Fruit fly (Drosophila melanogaster) whole organism, embryonic: ENCODE measurements around the gene swa.

Experiments
- BEAF-32 ChIP-seq: fragments of 200-800 bp; sonication (Bioruptor generic); optimal IDR thresholded peaks from 3 replicates; lab custom pipeline; 2017; ENCODE audit warnings: missing biosample characterization, missing genetic modification characterization, mild to moderate bottlenecking, moderate library complexity, missing genetic modification reagents
- Bgb ChIP-seq: fragments of 200-800 bp; sonication (Bioruptor generic); IDR thresholded peaks from 2 replicates; pipeline ENCODE4 v1.3.6; 2022; ENCODE audit warnings: missing biosample characterization, missing genetic modification characterization; ENCODE audit not compliant: partially characterized antibody
- BtbVII ChIP-seq: fragments of 200-800 bp; sonication (Bioruptor generic); optimal IDR thresholded peaks from 3 replicates; lab custom pipeline; 2017; ENCODE audit warnings: missing biosample characterization, mild to moderate bottlenecking, missing genetic modification characterization
- CG11504 ChIP-seq: fragments of 200-800 bp; sonication (Bioruptor generic); optimal IDR thresholded peaks from 3 replicates; lab custom pipeline; 2019; ENCODE audit warnings: missing biosample characterization, mild to moderate bottlenecking, missing genetic modification characterization, moderate library complexity
- CG12219 ChIP-seq: fragments of 200-800 bp; sonication (Bioruptor generic); optimal IDR thresholded peaks from 3 replicates; lab custom pipeline; 2018; ENCODE audit warnings: missing biosample characterization, mild to moderate bottlenecking, missing genetic modification characterization
- CG12391 ChIP-seq: fragments of 200-800 bp; sonication (Bioruptor generic); optimal IDR thresholded peaks from 3 replicates; lab custom pipeline; 2018; ENCODE audit warnings: missing biosample characterization, mild to moderate bottlenecking, missing genetic modification characterization, moderate library complexity
- CG13624 ChIP-seq: fragments of 200-800 bp; sonication (Bioruptor generic); optimal IDR thresholded peaks from 2 replicates; lab custom pipeline; 2016; ENCODE audit warnings: missing biosample characterization, missing genetic modification characterization
- CG15011 ChIP-seq: fragments of 200-800 bp; sonication (Bioruptor generic); optimal IDR thresholded peaks from 3 replicates; lab custom pipeline; 2018; ENCODE audit warnings: missing biosample characterization, mild to moderate bottlenecking, missing genetic modification characterization
- CG1529 ChIP-seq: fragments of 200-800 bp; sonication (Bioruptor generic); optimal IDR thresholded peaks from 3 replicates; lab custom pipeline; 2018; ENCODE audit warnings: missing biosample characterization, missing genetic modification characterization
- CG15514 ChIP-seq: fragments of 200-800 bp; sonication (Bioruptor generic); optimal IDR thresholded peaks from 3 replicates; lab custom pipeline; 2017; ENCODE audit warnings: missing biosample characterization, missing genetic modification characterization, mild to moderate bottlenecking, moderate library complexity, missing genetic modification reagents
- CG15601 ChIP-seq: fragments of 200-800 bp; sonication (Bioruptor generic); optimal IDR thresholded peaks from 3 replicates; lab custom pipeline; 2019; ENCODE audit warnings: missing biosample characterization, mild to moderate bottlenecking, missing genetic modification characterization, moderate library complexity
- CG1603 ChIP-seq: fragments of 200-800 bp; sonication (Bioruptor generic); optimal IDR thresholded peaks from 2 replicates; lab custom pipeline; 2019; ENCODE audit warnings: missing biosample characterization, mild to moderate bottlenecking, missing genetic modification characterization, moderate library complexity
- CG16813 ChIP-seq: fragments of 200-800 bp; sonication (Bioruptor generic); IDR thresholded peaks from 3 replicates; pipeline ENCODE4 v1.3.6; 2022; ENCODE audit warnings: missing biosample characterization, missing genetic modification characterization; ENCODE audit not compliant: partially characterized antibody
- CG17186 ChIP-seq: fragments of 200-800 bp; sonication (Bioruptor generic); optimal IDR thresholded peaks from 3 replicates; lab custom pipeline; 2017; ENCODE audit warnings: missing biosample characterization, missing genetic modification reagents, missing genetic modification characterization
- CG17361 ChIP-seq: fragments of 200-800 bp; sonication (Bioruptor generic); IDR thresholded peaks from 3 replicates; pipeline ENCODE4 v1.3.6; 2022; ENCODE audit warnings: missing biosample characterization, missing genetic modification characterization
- CG18011 ChIP-seq: fragments of 200-800 bp; sonication (Bioruptor generic); optimal IDR thresholded peaks from 2 replicates; lab custom pipeline; 2017; ENCODE audit warnings: missing biosample characterization, missing genetic modification characterization, mild to moderate bottlenecking, moderate library complexity, missing genotype
- CG2199 ChIP-seq: fragments of 200-800 bp; sonication (Bioruptor generic); IDR thresholded peaks from 3 replicates; pipeline ENCODE4 v1.3.6; 2022; ENCODE audit warnings: missing biosample characterization, missing genetic modification characterization
- CG2875 ChIP-seq: fragments of 200-800 bp; sonication (Bioruptor generic); optimal IDR thresholded peaks from 2 replicates; lab custom pipeline; 2017; ENCODE audit warnings: missing biosample characterization, mild to moderate bottlenecking, missing genetic modification characterization, missing genetic modification reagents
- CG32772 ChIP-seq: fragments of 200-800 bp; sonication (Bioruptor generic); IDR thresholded peaks from 2 replicates; pipeline ENCODE4 v1.3.6; 2022; ENCODE audit warnings: missing biosample characterization, missing genetic modification characterization
- CG8359 ChIP-seq: fragments of 200-800 bp; sonication (Bioruptor generic); optimal IDR thresholded peaks from 2 replicates; lab custom pipeline; 2017; ENCODE audit warnings: missing biosample characterization, mild to moderate bottlenecking, missing genetic modification characterization, borderline replicate concordance
- CoRest ChIP-seq: fragments of 200-800 bp; sonication (Bioruptor generic); optimal IDR thresholded peaks from 3 replicates; lab custom pipeline; 2018; ENCODE audit warnings: missing biosample characterization, mild to moderate bottlenecking, missing genetic modification characterization, moderate library complexity
- Deaf1 ChIP-seq: fragments of 200-800 bp; optimal IDR thresholded peaks from 3 replicates; lab custom pipeline; 2019; ENCODE audit warnings: missing biosample characterization, mild to moderate bottlenecking, missing genetic modification characterization, moderate library complexity
- Dll ChIP-seq: fragments of 200-800 bp; sonication (Bioruptor generic); IDR thresholded peaks from 4 replicates; pipeline ENCODE4 v1.3.6; 2022; ENCODE audit warnings: missing biosample characterization, missing genetic modification characterization; ENCODE audit not compliant: partially characterized antibody
- Doc3 ChIP-seq: fragments of 200-800 bp; sonication (Bioruptor generic); IDR thresholded peaks from 3 replicates; pipeline ENCODE4 v1.3.6; 2022; ENCODE audit warnings: missing biosample characterization, missing genetic modification characterization; ENCODE audit not compliant: partially characterized antibody
- E2f2 ChIP-seq: fragments of 200-800 bp; sonication (Bioruptor generic); IDR thresholded peaks from 2 replicates; pipeline ENCODE4 v1.3.6; 2022; ENCODE audit warnings: missing biosample characterization, missing genetic modification characterization
- Eip74EF ChIP-seq, 2 experiments: fragments of 200-800 bp in 1 of 2; fragments of >200 bp in 1 of 2; sonication (Bioruptor generic) in 1 of 2; optimal IDR thresholded peaks; 2 replicates each; lab custom pipeline; 2017 to 2019; ENCODE audit warnings: missing biosample characterization in 2 of 2, missing genetic modification characterization in 2 of 2, mild to moderate bottlenecking in 1 of 2, moderate library complexity in 1 of 2
- HLH54F ChIP-seq: fragments of 200-800 bp; sonication (Bioruptor generic); optimal IDR thresholded peaks from 3 replicates; lab custom pipeline; 2016; ENCODE audit warnings: missing biosample characterization, missing genetic modification characterization
- HmgZ ChIP-seq: fragments of 200-800 bp; sonication (Bioruptor generic); optimal IDR thresholded peaks from 2 replicates; lab custom pipeline; 2018; ENCODE audit warnings: missing biosample characterization, mild to moderate bottlenecking, missing genetic modification characterization
- Hr39 ChIP-seq: fragments of >200 bp; optimal IDR thresholded peaks from 2 replicates; lab custom pipeline; 2017
- Hsf ChIP-seq: fragments of 200-800 bp; sonication (Bioruptor generic); optimal IDR thresholded peaks from 3 replicates; lab custom pipeline; 2016; ENCODE audit warnings: missing biosample characterization, missing genetic modification characterization
- Max ChIP-seq: fragments of 200-800 bp; sonication (Bioruptor generic); optimal IDR thresholded peaks from 2 replicates; lab custom pipeline; 2016; ENCODE audit warnings: missing biosample characterization, mild to moderate bottlenecking, missing genetic modification characterization
- Nf-YA ChIP-seq: fragments of 200-800 bp; sonication (Bioruptor generic); IDR thresholded peaks from 2 replicates; pipeline ENCODE4 v1.3.6; 2022; ENCODE audit warnings: missing biosample characterization, missing genetic modification characterization
- Nf-YC ChIP-seq: fragments of 200-800 bp; optimal IDR thresholded peaks from 3 replicates; lab custom pipeline; 2019; ENCODE audit warnings: missing biosample characterization, mild to moderate bottlenecking, missing genetic modification characterization, moderate library complexity
- Spps ChIP-seq: fragments of 200-800 bp; sonication (Bioruptor generic); optimal IDR thresholded peaks from 2 replicates; lab custom pipeline; 2018; ENCODE audit warnings: missing biosample characterization, mild to moderate bottlenecking, missing genetic modification characterization
- ap ChIP-seq: fragments of 200-800 bp; sonication (Bioruptor generic); IDR thresholded peaks from 2 replicates; pipeline ENCODE4 v1.3.6; 2022; ENCODE audit warnings: missing biosample characterization, missing genetic modification characterization
- chinmo ChIP-seq: fragments of 200-800 bp; sonication (Bioruptor generic); IDR thresholded peaks from 4 replicates; pipeline ENCODE4 v1.3.6; 2022; ENCODE audit warnings: missing biosample characterization, missing genetic modification characterization; ENCODE audit not compliant: partially characterized antibody
- chm ChIP-seq: fragments of 200-800 bp; sonication (Bioruptor generic); IDR thresholded peaks from 2 replicates; pipeline ENCODE4 v1.3.6; 2022; ENCODE audit warnings: missing biosample characterization, missing genetic modification characterization
- ems ChIP-seq: fragments of 200-800 bp; sonication (Bioruptor generic); optimal IDR thresholded peaks from 3 replicates; lab custom pipeline; 2016; ENCODE audit warnings: missing biosample characterization, missing genetic modification characterization
- en ChIP-seq: fragments of 200-800 bp; sonication (Bioruptor generic); optimal IDR thresholded peaks from 2 replicates; lab custom pipeline; 2016; ENCODE audit warnings: missing biosample characterization, missing genetic modification characterization
- fru ChIP-seq: fragments of >200 bp; optimal IDR thresholded peaks from 2 replicates; lab custom pipeline; 2017
- grau ChIP-seq: fragments of 200-800 bp; optimal IDR thresholded peaks from 3 replicates; lab custom pipeline; 2019; ENCODE audit warnings: missing biosample characterization, mild to moderate bottlenecking, missing genetic modification characterization, moderate library complexity
- insv ChIP-seq, 2 experiments: fragments of 200-800 bp; sonication (Bioruptor generic); optimal IDR thresholded peaks; 3 replicates each; lab custom pipeline; 2016 to 2018; ENCODE audit warnings: missing biosample characterization in 2 of 2, missing genetic modification characterization in 2 of 2
- knrl ChIP-seq: fragments of 200-800 bp; sonication (Bioruptor generic); IDR thresholded peaks from 3 replicates; pipeline ENCODE4 v1.3.6; 2022; ENCODE audit warnings: missing biosample characterization, missing genetic modification characterization; ENCODE audit not compliant: partially characterized antibody
- pan ChIP-seq, 4 experiments: fragments of >200 bp in 3 of 4; fragments of 200-800 bp in 1 of 4; sonication (Bioruptor generic) in 1 of 4; optimal IDR thresholded peaks in 3 of 4; IDR thresholded peaks in 1 of 4; 2 replicates each; pipeline versions ENCODE4 v1.3.6 to Lab custom; 2017 to 2022; ENCODE audit warnings: missing biosample characterization in 2 of 4, missing genetic modification characterization in 2 of 4, mixed read lengths in 1 of 4
- pita ChIP-seq: fragments of 200-800 bp; sonication (Bioruptor generic); optimal IDR thresholded peaks from 2 replicates; lab custom pipeline; 2017; ENCODE audit warnings: missing biosample characterization, mild to moderate bottlenecking, missing genetic modification characterization
- pzg ChIP-seq: fragments of 200-800 bp; sonication (Bioruptor generic); optimal IDR thresholded peaks from 3 replicates; lab custom pipeline; 2018; ENCODE audit warnings: missing biosample characterization, mild to moderate bottlenecking, missing genetic modification characterization, moderate library complexity
- so ChIP-seq: fragments of 200-800 bp; sonication (Bioruptor generic); IDR thresholded peaks from 3 replicates; pipeline ENCODE4 v1.3.6; 2022; ENCODE audit warnings: missing biosample characterization, missing genetic modification characterization
- sug ChIP-seq: fragments of 200-800 bp; optimal IDR thresholded peaks from 2 replicates; lab custom pipeline; 2019; ENCODE audit warnings: missing biosample characterization, mild to moderate bottlenecking, missing genetic modification characterization, moderate library complexity
- vvl ChIP-seq: fragments of 200-800 bp; sonication (Bioruptor generic); IDR thresholded peaks from 2 replicates; pipeline ENCODE4 v1.3.6; 2022; ENCODE audit warnings: missing biosample characterization, missing genetic modification characterization
- zen ChIP-seq: fragments of 200-800 bp; sonication (Bioruptor generic); optimal IDR thresholded peaks from 3 replicates; lab custom pipeline; 2018; ENCODE audit warnings: missing biosample characterization, mild to moderate bottlenecking, missing genetic modification characterization, moderate library complexity
- zfh2 ChIP-seq: fragments of 200-800 bp; sonication (Bioruptor generic); optimal IDR thresholded peaks from 2 replicates; lab custom pipeline; 2016; ENCODE audit warnings: missing biosample characterization, missing genetic modification characterization

The swa gene

DNA sequence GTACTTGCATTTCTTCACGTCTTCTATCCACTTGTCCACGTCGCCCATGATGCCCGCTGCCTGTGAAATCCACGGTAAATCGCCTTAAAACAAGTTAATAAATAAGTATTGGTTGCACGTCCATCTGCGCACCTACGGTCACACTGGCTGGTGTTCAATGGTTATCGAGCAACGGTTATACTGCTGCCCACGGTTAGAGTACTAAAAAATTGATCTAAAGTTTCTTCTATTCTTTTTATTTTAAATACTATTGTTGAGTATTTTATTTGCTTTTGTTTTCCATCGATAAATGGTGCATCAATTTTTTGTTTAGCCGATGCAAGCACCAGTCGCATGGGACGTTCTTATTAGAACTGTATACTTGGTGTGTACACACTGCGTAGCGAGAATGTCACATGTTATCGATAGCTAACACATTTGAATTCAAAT is 7.3 kb upstream of the swa start, which contains the start of gene PpV (continued):
- no peak for TF ChIP-seq CG1529
- TF ChIP-seq BtbVII (GFP tag; lab: Kevin White, UChicago): no peak
- TF ChIP-seq HmgZ (tag; lab: Kevin White, UChicago): peak; percentile 50
- TF ChIP-seq Deaf1 (tag; lab: Kevin White, UChicago): no peak
- no peak for TF ChIP-seq en (GFP tag; lab: Kevin White, UChicago)
- no peak for TF ChIP-seq CG32772 (GFP tag; lab: Robert Waterston, UW)
- TF ChIP-seq sug: peak; percentile 36
- TF ChIP-seq Doc3 (GFP tag; lab: Robert Waterston, UW): 0 out of 3 replicates have a peak, but pooled peaks have one; percentile 43
- TF ChIP-seq pita (GFP tag; lab: Kevin White, UChicago): peak; percentile 68
- peak; percentile 60 for TF ChIP-seq CG15601 (tag; lab: Kevin White, UChicago)
- peak; percentile 70; the same call in 2 of the 4 replicates for TF ChIP-seq Dll (GFP tag; lab: Robert Waterston, UW)
- TF ChIP-seq zen (tag; lab: Kevin White, UChicago): peak; percentile 93
- no peak for TF ChIP-seq chm (GFP tag; lab: Robert Waterston, UW)
- TF ChIP-seq insv (GFP tag; optimal IDR thresholded peaks at IDR 0.05; lab: Kevin White, UChicago): peak; percentile 94 to 99
- TF ChIP-seq Spps (tag; lab: Kevin White, UChicago): no peak
- 0 out of 3 replicates have a peak, but pooled peaks have one; percentile 15 for TF ChIP-seq CG17361 (GFP tag; lab: Robert Waterston, UW)
- peak; percentile 5 for TF ChIP-seq CG12391 (tag; lab: Kevin White, UChicago)
- no peak for TF ChIP-seq vvl (GFP tag; lab: Robert Waterston, UW)
- no peak for TF ChIP-seq Hr39 (lab: Kevin White, UChicago)
- peak; percentile 62 for TF ChIP-seq CG1603 (tag; lab: Kevin White, UChicago)
- peak; percentile 93 for TF ChIP-seq pzg (GFP tag; lab: Kevin White, UChicago)
- peak; percentile 93 for TF ChIP-seq E2f2 (GFP tag; lab: Robert Waterston, UW)
- TF ChIP-seq CG17186: peak; percentile 28
- peak; percentile 38 for TF ChIP-seq Max (GFP tag; lab: Kevin White, UChicago)
- TF ChIP-seq CG8359: no peak
- TF ChIP-seq Nf-YC (tag; lab: Kevin White, UChicago): peak; percentile 37
- TF ChIP-seq CoRest (tag; lab: Kevin White, UChicago): peak; percentile 43
- peak; percentile 5 for TF ChIP-seq grau (tag; lab: Kevin White, UChicago)
- TF ChIP-seq CG2875: no peak
- TF ChIP-seq BEAF-32 (GFP tag; lab: Kevin White, UChicago): peak; percentile 74
- TF ChIP-seq CG18011: no peak
- no peak for TF ChIP-seq fru (lab: Kevin White, UChicago)
- TF ChIP-seq CG13624: no peak
- no peak for TF ChIP-seq chinmo
- peak; percentile 52; the same call in 1 of the 3 replicates for TF ChIP-seq knrl (GFP tag; lab: Robert Waterston, UW)
- TF ChIP-seq Bgb (GFP tag; lab: Robert Waterston, UW): peak; percentile 32; the same call in 1 of the 2 replicates
- no peak for TF ChIP-seq CG15011 (GFP tag; lab: Kevin White, UChicago)

dm6 chrX:6366357-6366691 is 816 bp upstream of the swa start:
- TF ChIP-seq CG2199 (GFP tag; lab: Robert Waterston, UW) (peak; percentile 67; the same call in 2 of the 3 replicates), ap (GFP tag; lab: Robert Waterston, UW) (peak; percentile 81), Nf-YA (GFP tag; lab: Robert Waterston, UW) (peak; percentile 75), CG12219 (GFP tag; lab: Kevin White, UChicago) (peak; percentile 84), CG11504 (tag; lab: Kevin White, UChicago) (peak; percentile 86), Eip74EF (GFP tag; optimal IDR thresholded peaks at IDR 0.05; lab: Kevin White, UChicago) (peak in 1 of 2 experiments; percentile 59), CG15514 (GFP tag; lab: Kevin White, UChicago) (peak; percentile 83), zfh2 (GFP tag; lab: Kevin White, UChicago) (peak; percentile 90), HLH54F (GFP tag; lab: Kevin White, UChicago) (peak; percentile 86), ems (GFP tag; lab: Kevin White, UChicago) (peak; percentile 75), Hsf (GFP tag; lab: Kevin White, UChicago) (peak; percentile 89), CG16813 (GFP tag; lab: Robert Waterston, UW) (no peak), pan (optimal IDR thresholded peaks at IDR 0.05; lab: Kevin White, UChicago) (no peak), pan (GFP tag; optimal IDR thresholded peaks at IDR 0.05 in 1 of 2, IDR thresholded peaks at IDR 0.05 in 1 of 2) (peak in 1 of 2 experiments; percentile 93), so (GFP tag; lab: Robert Waterston, UW) (peak; percentile 87)
